Fruit fly (Drosophila melanogaster) whole organism, prepupa: ENCODE data around the gene CG12206.

Source experiments
- Blimp-1 ChIP-seq: fragments of 200-800 bp; sonication (Bioruptor generic); optimal IDR thresholded peaks from 3 replicates; lab custom pipeline; 2017; ENCODE audit warnings: missing biosample characterization, missing genetic modification characterization, mild to moderate bottlenecking, moderate library complexity, missing genetic modification reagents
- CG8119 ChIP-seq: fragments of 200-800 bp; sonication (Bioruptor generic); IDR thresholded peaks from 3 replicates; pipeline ENCODE4 v1.3.6; 2022; ENCODE audit warnings: missing biosample characterization, missing genetic modification characterization
- CG8632 ChIP-seq: fragments of 200-800 bp; sonication (Bioruptor generic); optimal IDR thresholded peaks from 3 replicates; lab custom pipeline; 2016; ENCODE audit warnings: missing biosample characterization, missing genetic modification characterization
- Ets96B ChIP-seq: fragments of 200-800 bp; optimal IDR thresholded peaks from 2 replicates; lab custom pipeline; 2019; ENCODE audit warnings: missing biosample characterization, mild to moderate bottlenecking, missing genetic modification characterization, moderate library complexity
- Gug ChIP-seq: fragments of 200-800 bp; sonication (Bioruptor generic); IDR thresholded peaks from 2 replicates; pipeline ENCODE4 v1.3.6; 2022; ENCODE audit warnings: missing biosample characterization, missing genetic modification characterization

DNA sequence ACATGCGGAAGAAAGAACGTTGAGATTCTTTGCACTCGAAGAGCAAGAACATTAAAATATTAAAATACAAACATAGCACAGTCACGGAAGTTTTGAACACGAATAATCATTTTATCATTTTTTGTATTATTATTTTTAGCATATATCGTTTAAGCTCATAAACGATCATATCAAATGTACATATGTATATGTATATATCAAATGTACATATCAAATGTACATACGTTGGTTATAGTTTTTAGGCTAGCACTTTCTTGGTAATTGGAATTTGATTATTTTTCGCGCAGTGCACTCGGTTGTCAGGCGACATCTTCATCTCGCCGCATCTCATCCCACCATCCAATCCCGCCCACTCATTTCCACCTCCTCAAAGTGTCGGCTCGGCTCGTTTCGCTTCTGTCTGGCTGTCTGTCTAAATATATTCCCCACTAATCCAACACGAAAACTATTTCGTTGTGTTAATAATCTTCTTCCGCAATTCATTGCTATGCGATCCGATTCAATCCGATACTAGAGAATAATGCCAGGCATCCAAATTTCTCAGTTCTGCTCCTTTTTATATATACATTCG is 18.8 kb downstream of the CG12206 start:
- no peak; the same call in 2 of the 3 replicates for TF ChIP-seq CG8119 (GFP tag; lab: Robert Waterston, UW)
- TF ChIP-seq Ets96B (tag; lab: Kevin White, UChicago): no peak
- TF ChIP-seq CG8632 (GFP tag; lab: Kevin White, UChicago): no peak
- no peak for TF ChIP-seq Blimp-1 (GFP tag; lab: Kevin White, UChicago)
- TF ChIP-seq Gug (GFP tag; lab: Robert Waterston, UW): no peak
